Worm (Caenorhabditis elegans) whole organism, mixed stage, embryonic: ENCODE measurements around the gene exc-12.

Source experiments
- bed-3 ChIP-seq: fragments of 200-800 bp; sonication (Bioruptor generic); optimal IDR thresholded peaks from 3 replicates; lab custom pipeline; 2018; ENCODE audit warnings: mild to moderate bottlenecking, missing genetic modification characterization, moderate library complexity, missing compliant biosample characterization
- drap-1 ChIP-seq: fragments of 200-800 bp; sonication (Bioruptor generic); optimal IDR thresholded peaks from 3 replicates; lab custom pipeline; 2018; ENCODE audit warnings: mild to moderate bottlenecking, missing genetic modification characterization, missing compliant biosample characterization
- hlh-1 ChIP-seq: fragments of 150-350 bp; optimal IDR thresholded peaks from 2 replicates; lab custom pipeline; 2014; ENCODE audit warnings: missing biosample characterization, missing genetic modification reagents, missing genetic modification characterization
- nhr-237 ChIP-seq: fragments of 150-350 bp; optimal IDR thresholded peaks from 2 replicates; lab custom pipeline; 2014; ENCODE audit warnings: missing biosample characterization, missing genetic modification characterization
- sptf-1 ChIP-seq: sonication (generic microtip); optimal IDR thresholded peaks from 2 replicates; lab custom pipeline; 2017; ENCODE audit warnings: mild to moderate bottlenecking, missing genetic modification characterization, moderate library complexity, missing compliant biosample characterization
- tbx-8 ChIP-seq: fragments of 200-800 bp; sonication (Bioruptor generic); optimal IDR thresholded peaks from 2 replicates; lab custom pipeline; 2018; ENCODE audit warnings: mild to moderate bottlenecking, missing genetic modification characterization, moderate library complexity, missing compliant biosample characterization
- unc-39 ChIP-seq: fragments of 150-350 bp; optimal IDR thresholded peaks from 2 replicates; lab custom pipeline; 2014; ENCODE audit warnings: missing biosample characterization, missing genetic modification characterization

DNA sequence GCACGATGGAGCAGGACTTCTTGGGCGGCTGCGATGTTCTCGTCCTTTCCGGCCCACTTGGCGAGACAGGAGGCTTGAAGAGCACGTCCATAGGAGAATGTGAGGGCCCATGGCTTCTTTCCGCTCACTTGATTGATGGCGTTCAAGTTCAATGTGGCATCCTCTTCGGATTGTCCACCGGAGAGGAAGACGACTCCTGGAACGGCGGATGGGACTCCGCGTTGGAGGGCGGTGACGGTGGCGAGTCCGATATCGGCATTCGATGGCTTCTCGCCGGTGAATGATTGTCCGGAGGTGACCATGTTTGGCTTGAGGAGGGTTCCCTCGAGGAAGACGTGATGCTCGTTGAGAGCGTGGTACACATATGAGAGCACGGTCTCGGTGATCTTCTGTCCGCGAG, 6.7 kb downstream of the exc-12 start:
- TF ChIP-seq hlh-1 (tag; lab: Kevin White, UChicago) (no peak), nhr-237 (tag; lab: Kevin White, UChicago) (no peak), drap-1 (GFP tag; lab: Kevin White, UChicago) (no peak), bed-3 (GFP tag; lab: Kevin White, UChicago) (no peak), unc-39 (no peak), sptf-1 (no peak), tbx-8 (GFP tag; lab: Kevin White, UChicago) (no peak)
